Fruit fly (Drosophila melanogaster): ENCODE results near the gene PDZ-GEF.
A peak's percentile ranks its signal among the peaks of the same experiment; 100 is the strongest.

Gene PDZ-GEF

DNA sequence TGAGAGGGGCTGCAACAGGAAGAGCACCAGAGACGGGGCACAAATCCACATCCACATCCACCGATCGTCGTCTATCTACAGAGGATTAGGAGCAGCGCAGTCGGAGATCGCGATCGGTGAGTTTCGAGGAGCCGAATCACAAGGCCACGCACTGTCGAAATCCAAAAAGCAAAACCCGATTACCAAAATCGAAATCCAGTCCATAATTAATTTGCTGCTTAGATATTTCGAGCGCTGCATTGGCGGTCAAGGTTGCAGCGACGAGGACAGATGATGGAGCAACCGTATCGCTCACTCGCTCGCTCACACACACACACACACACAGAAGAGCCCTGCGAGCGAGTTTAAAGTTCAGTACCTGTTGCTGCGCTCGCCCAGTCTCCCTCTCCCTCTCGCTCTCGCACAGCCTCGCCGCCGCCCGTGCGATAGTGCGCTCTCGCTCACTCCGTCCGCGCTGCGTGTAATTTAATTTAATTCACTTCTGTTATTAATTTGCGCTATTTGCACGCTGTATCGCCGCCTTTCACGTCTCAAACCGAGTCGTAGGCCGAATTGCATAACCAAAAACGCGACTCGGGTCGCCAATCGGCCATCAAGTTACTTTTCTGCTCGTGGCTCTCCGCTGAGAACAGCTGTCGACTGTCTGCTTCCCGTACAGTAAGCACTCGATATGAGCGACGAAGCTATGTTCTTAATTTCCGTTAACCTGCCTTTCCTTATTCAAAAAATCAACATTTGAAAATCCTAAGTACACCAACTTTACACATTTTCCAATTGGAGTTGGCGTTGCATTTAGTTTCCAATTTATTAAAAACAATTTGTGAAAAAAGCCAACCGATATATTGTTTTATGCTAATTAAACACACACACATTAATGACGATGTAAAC, 15.7 kb downstream of the PDZ-GEF start:
- peak; percentile 54 for TF ChIP-seq noc (tag; optimal IDR thresholded peaks at IDR 0.05)

DNA sequence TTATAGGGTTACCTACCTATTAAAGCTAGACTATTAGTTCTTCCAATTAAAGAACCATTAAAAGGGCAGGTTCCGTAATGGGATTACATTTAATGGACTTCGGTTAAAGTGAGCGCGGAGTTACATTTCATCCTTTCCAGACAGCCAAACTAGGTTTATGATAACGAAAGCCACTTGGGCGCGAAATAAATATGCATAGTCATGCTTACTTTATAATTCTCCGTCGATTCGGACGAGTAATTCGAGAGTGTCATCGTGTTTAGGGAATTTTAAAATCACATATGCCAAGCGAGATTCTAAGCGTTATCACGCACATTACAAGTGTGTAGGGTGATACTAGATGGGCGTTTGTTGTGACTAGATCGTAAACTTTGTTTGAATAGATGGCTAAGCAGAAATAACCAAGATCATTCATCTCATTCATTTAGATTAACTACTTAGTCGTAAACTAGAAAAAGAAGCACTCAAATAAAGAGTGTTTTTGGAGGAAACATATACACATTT, 16.7 kb downstream of the PDZ-GEF start:
- TF ChIP-seq noc (tag; optimal IDR thresholded peaks at IDR 0.05): no peak

DNA sequence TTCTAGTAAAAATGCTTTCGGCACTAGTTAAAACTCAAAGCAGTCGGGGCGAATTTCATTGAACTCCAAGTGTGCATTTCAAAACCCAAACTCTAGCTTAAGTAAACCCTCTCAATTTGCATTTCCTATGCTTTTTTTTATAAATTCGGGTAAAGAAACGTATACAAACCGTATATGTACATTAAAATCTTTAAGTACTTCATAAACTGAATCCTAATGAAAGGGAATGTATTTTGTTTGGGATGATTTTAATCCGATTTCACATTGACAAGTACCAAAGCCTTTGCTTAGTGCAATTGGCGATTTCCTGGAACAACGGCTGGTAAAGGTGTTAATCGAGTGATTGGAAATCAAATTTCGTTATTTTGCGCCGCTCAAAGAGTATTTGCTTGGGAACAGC, 17.7 kb downstream of the PDZ-GEF start:
- TF ChIP-seq noc (tag; optimal IDR thresholded peaks at IDR 0.05): no peak

DNA sequence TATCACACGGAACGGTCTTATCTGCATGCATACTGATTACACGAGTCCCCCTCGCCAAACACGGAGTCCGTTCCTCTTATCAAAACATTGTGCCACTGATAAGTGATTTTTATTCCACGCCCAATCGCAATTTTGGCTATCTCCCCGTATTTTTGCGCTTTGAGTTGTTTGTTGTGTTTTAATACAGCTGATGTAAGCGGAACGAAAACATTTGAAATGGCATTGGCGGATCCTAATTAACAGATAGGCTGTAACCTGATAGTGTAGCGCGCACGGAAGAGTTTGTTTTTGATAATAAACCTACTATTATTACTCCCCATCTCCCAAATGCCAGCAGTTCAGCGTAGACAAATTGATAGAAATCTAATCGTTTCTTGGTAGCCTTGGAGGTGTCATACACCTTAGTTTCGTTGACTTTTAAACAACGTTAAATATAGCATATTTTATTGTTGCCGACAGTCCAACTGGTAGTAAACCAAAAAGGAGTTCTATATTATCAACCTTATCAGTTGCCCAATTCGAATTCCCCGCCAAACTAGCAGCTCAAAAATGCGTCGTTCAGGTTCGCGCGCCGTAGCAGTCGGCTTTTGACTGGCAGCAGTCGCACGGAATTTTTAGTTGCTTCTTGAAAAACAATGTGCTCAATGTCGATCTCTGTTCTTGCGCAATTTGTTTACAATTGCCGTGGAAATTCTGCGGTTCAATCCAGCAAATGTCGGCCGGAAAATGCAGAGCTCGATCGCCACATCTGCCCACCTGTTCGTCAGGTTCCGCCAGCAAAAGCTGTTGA, 19.7 kb downstream of the PDZ-GEF start:
- TF ChIP-seq noc (tag; optimal IDR thresholded peaks at IDR 0.05): peak; percentile 47

DNA sequence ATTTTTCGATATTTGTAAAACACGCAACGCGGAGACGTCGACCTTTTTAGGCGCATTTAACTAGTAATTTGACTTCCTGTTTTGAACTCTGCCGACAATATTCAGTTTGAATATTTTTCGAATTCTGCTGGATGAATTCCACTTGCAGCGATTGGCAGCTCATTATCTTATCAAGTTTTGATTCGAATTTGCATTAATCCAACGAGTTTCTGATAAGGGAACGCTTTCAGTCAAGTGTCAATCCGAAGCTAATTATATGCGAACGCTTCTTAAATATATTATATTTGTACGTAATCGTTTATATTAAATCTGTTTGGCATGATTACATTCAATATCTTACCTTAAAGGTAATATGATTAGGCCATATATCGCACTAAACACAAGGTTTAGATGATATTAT, 24.8 kb downstream of the PDZ-GEF start, which contains the start of gene CG9497:
Gene CG9497 (minus strand): TSS at position 101 of the 400 bp plus-strand sequence.
- no peak for TF ChIP-seq noc (tag; optimal IDR thresholded peaks at IDR 0.05)

DNA sequence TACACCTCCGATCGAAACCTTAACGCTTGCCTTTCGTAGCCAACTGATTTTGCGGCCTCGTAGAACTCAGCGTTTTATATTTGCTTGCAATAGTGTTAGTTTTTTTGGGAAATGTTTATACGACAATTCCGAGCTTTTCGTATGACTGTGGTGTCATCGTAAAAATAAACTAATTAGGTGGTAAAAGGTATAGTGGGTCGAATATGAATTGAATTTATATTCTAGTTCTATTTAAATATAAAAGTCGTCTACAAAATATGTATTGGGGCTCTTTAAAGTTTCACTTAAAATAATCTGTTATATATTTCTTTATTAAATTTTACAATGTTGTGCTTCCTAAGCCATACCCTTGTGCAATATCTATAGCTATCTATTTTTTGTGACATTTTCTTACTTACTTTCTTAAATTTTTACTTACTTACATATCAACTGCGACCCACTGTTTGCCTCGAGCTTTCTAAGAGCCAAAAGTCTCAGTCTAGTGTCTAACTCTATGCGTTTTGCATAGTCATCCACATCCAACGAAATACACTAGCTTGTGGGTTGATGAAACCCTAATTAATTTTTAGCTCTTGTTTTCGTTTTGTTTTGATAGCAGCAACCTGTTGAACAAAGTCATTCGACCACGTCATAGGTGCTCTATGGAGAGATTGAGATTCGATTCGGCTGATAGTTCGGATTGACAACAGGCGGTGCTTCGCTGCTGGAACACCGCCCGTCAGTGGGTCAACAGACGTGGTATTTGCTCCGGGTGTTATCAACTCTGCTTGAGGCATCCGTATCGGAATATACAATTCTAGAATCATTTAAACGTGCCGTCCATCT, 27.6 kb downstream of the PDZ-GEF start, which contains the start of gene CG9498:
Gene CG9498 (minus strand): TSS at position 51 of the 825 bp plus-strand sequence.
- TF ChIP-seq noc (tag; optimal IDR thresholded peaks at IDR 0.05): peak; percentile 97

DNA sequence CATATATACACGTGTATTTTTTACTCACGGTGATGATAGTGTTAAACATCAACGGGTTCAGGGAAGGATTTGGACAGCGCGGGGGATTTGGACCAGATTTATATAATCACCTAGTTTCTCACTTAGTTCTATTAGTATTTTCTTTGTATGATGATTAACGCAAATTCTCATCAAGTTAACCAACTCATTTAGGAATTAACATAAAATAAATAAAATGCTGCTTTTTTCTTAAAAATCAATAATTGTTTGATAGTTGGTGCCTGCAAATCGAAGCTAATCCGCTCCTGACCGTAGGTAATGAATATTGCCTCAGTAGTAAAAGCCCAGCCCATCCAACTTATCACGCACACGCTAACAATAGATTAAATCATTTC, 28.2 kb downstream of the PDZ-GEF start:
- peak; percentile 98 for TF ChIP-seq noc (tag; optimal IDR thresholded peaks at IDR 0.05)

DNA sequence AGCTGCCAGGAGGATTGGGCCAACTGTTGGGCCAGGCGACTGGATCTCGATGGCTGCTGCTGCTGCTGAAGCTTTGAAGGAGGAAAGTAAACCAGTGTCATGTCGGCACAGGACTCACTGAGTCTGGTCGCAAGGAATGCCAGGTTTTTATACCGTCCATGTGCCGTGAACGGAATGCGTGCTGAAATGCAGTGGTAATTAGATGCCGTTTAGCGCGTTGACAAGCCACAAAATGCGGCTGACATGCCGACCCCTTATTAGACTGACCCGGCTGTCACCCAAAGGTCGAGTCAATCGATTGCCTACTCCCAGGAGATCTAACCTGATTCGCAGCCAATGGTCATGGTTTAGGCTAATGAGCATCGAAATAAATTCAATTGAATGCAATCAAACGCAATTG, 30.7 kb downstream of the PDZ-GEF start, which contains the start of gene ppk7:
Gene ppk7 (minus strand): TSS at position 101 of the 400 bp plus-strand sequence.
- no peak for TF ChIP-seq noc (tag; optimal IDR thresholded peaks at IDR 0.05)

DNA sequence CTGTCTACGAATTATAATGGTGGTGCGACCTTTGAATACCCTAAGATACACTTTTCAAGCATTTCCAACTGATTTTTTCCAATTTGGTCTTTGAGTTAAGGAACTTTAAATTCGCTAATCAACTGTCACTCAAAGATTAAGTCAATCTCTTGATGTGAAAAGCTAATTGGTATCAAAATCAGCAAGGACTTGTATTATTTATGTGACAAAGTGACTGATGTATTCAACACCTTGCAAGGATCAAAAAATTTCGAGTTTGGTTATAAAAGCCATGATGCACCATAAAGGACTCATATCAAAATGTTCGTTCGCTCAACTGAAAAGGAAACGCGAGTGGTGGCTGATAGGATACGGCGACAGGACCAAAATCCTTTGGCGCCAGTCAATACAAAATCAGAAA, 31.1 kb downstream of the PDZ-GEF start, which contains the start of gene ppk14:
Gene ppk14 (plus strand): TSS at position 301 of the 400 bp plus-strand sequence.
- TF ChIP-seq noc (tag; optimal IDR thresholded peaks at IDR 0.05): no peak

DNA sequence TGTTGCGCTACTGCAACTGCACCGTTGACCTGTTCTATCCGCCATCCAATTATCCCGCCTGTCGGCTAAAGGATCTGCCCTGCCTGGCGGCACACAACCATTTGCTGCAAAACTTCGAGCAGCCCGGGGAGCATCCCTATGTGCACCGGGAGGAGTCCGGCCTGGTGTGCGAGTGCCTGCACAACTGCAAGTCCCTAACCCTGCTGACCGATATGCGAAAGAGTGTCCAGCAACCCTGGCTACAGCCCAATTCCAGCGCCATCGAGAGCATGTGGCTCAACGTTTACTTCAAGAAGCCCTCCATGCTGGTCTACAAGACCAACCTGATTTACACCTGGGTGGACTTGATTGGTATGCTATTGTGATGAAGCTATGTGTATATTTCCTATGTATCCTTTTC, 32.6 kb downstream of the PDZ-GEF start:
- no peak for TF ChIP-seq noc (tag; optimal IDR thresholded peaks at IDR 0.05)

DNA sequence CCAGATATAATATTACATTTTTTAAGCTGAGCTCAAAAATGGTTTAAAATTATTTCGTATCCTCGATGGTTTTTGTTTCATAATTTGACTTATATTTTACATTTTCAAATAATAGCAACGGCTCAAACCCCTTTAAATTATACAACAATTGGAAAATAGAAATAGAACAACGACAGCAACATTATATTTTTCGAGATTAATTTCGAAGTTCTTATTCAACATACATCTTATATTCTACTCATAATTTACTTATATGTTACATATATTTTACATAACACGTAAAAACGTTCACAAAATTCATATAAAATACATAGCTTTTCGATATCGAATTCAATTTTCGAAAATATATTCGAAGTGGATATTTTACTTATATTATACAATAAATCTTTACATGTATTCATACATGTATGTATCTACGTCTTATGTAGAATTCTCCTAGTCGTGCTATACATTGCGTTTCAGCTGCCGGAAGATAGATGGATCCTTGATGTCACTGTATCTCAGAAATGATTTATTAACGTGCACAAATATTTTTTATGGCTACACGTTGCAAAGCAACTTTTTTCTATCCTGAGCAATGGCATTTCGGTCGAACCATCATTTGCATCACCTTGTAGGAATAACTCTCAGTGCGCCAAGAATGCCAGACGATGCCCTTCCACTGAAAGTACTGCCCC, 33.3 kb downstream of the PDZ-GEF start:
- no peak for TF ChIP-seq noc (tag; optimal IDR thresholded peaks at IDR 0.05)

DNA sequence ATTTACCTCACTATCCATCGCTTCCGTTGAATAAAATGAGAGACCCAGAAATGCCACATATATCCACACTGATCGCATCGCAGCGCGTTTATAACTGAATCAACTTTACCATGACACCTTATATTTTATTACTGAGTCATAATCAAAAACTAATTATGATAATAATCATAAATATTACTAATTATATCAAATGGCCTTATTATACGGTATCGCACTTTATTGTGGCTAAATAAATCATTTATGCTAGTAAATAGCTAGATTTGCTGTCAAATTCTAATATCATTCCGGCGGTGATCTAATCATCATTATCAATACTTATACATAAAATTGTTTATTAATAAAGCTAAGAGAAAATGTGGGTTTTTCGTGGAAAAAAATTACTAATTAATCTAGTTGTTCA, 34.7 kb downstream of the PDZ-GEF start, which contains the start of gene CG9500:
Gene CG9500 (minus strand): TSS at position 101 of the 400 bp plus-strand sequence.
- TF ChIP-seq noc (tag; optimal IDR thresholded peaks at IDR 0.05): no peak

DNA sequence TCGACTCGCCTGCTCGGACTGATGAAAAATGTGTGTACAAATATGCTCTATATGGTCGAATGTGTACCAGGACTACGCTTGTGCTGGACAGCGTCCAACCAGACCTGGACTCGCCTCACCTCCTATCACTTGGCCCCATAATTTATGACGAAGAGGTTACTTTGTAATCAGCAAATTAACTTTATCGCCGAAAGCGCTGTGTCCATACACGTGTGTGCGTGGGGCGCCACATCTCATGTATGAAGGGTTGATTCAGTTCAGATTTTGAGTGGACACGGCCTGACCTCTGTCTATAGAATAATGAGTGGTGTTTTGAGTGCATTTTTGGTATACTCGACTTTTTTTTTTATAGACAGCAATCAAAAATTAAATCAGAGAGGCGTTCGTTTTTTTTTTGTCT, 36.5 kb downstream of the PDZ-GEF start:
- TF ChIP-seq noc (tag; optimal IDR thresholded peaks at IDR 0.05): no peak

DNA sequence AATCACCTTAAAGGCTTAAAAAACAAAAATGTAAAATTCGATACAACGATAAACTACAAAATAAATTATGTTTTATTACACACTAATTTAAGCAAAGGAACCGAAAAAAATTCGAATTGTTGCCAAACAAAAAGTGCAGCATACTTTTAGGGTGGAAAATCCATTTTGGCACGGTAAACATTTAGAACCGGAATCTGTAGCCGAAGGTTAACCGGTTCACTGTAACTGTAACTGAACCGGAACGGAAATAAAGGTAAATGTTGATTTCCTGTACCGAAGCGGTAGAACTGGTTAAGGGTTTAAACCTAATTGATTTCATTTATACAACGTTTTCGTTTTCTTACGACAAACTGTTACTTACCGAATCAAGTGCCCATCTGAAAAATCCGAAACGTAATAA, 43.4 kb downstream of the PDZ-GEF start:
- no peak for TF ChIP-seq noc (tag; optimal IDR thresholded peaks at IDR 0.05)

DNA sequence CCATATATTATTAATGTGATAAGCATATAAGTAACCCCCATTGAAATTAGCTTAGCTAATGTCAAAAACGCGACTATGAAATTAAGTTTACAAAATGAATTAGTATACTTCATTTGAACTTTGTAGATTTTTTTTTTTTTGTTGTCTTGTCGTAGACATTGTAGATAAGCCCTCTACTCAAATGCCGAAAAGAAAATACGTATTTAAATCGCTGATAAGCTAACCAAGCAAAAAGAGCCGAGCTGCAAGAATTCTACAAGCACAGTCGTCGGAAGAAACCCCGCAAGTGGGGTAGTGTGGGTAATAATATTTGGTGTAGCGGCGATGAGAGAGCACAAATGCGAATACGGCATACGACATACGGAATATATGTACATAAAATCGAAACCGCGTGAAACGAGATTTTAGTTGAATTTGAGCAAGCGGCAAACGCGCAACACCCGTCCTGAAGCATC, 43.9 kb downstream of the PDZ-GEF start, which contains the start of gene Nepl4:
Gene Nepl4 (plus strand): TSS at position 405 of the 455 bp plus-strand sequence.
- TF ChIP-seq noc (tag; optimal IDR thresholded peaks at IDR 0.05): peak; percentile 82

All from whole organism, larva.